Fruit fly (Drosophila melanogaster) whole organism, pupa: ENCODE measurements around the gene Moca-cyp.

Experiments used
- CG12605 ChIP-seq: fragments of 200-800 bp; sonication (Bioruptor generic); IDR thresholded peaks from 2 replicates; pipeline ENCODE4 v1.3.6; 2022; ENCODE audit warnings: missing biosample characterization, missing genetic modification characterization
- CG34367 ChIP-seq: fragments of 200-800 bp; sonication (Bioruptor generic); optimal IDR thresholded peaks from 2 replicates; lab custom pipeline; 2018; ENCODE audit warnings: missing biosample characterization, mild to moderate bottlenecking, missing genetic modification characterization
- Snoo ChIP-seq: fragments of 200-800 bp; sonication (Bioruptor generic); optimal IDR thresholded peaks from 3 replicates; lab custom pipeline; 2017; ENCODE audit warnings: missing biosample characterization, mild to moderate bottlenecking, missing genetic modification characterization, inconsistent platforms

DNA sequence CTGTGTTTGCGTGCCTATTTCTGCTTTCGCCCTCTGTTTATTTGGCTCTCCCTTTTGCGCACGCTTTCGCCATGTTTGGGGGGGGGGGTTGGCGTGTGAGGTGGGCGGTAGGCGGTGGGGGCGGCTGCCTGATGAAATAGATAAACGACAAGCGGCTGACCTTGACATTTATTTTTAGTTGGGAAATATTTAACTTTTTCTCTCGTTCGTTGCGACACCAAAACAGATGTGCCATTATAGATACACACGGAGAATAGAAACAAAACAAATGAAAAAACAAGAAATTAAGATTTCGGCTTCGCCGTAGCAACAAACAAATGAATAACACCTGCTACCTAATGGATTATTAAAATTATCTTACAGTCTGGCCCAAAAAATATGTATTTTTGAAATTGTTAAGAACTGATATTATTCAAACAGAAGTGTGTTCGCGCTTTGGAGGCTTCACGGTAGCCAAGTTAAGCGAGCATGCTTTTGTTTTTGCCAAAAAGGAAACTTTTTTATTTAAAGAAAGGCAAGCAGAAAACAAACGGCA lies 7.9 kb upstream of the Moca-cyp start:
- TF ChIP-seq CG34367 (tag; lab: Kevin White, UChicago) (no peak), Snoo (tag; lab: Kevin White, UChicago) (no peak), CG12605 (peak; percentile 12; the same call in 1 of the 2 replicates)
